Worm (Caenorhabditis elegans): ENCODE measurements around the gene skpt-1.

The skpt-1 gene

DNA sequence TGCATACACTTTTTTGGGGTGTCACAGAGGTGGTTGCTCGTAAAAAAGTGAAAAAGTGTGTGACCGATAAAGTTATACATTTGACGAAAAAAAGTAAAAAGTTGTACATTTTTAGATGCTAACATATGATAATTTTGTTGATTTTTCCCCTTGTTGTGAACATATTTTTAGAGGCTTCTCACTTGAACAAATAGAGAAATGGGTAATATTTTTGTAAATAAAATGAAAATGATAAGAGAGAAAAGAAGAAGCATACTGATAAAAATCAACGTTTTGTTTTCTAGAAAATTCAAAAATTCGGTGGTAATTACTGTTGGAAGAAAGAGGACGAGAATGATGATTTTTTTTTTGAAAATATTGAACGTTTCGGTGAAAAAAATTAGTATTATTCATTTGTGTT lies 27.9 kb downstream of the skpt-1 start (continued):
- TF ChIP-seq hpl-2 (GFP tag; optimal IDR thresholded peaks at IDR 0.05) (no peak), snu-23 (GFP tag; optimal IDR thresholded peaks at IDR 0.05) (no peak), nhr-84 (tag; optimal IDR thresholded peaks at IDR 0.05) (no peak)

DNA sequence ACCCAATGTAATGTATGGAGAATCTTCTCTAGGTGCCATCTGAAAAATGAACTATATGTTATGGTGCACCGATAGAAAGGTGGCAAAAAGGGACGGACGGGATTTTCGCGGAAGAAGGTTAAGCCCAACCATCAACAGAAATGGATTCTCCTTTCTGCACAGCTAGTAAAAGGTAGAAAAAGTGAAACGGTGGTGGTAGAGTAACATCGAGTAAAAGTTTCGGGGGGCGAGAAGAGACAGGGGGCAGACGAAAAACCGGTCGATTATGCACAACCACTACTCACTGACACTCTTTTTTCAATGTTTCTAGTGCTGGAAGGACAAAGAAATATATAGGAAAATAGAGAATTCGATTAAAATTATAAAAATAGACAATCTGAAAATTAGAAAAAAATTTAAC lies 28.7 kb downstream of the skpt-1 start:
- TF ChIP-seq jun-1 (tag; optimal IDR thresholded peaks at IDR 0.05) (no peak), blmp-1 (tag; optimal IDR thresholded peaks at IDR 0.05) (peak; percentile 66)

ce11 chrIII:5417921-5418320 lies 30.3 kb downstream of the skpt-1 start:
- no peak for TF ChIP-seq mdl-1 (tag; optimal IDR thresholded peaks at IDR 0.05)
- TF ChIP-seq mep-1 (tag; optimal IDR thresholded peaks at IDR 0.05), result no peak
- TF ChIP-seq dpl-1 (GFP tag; optimal IDR thresholded peaks at IDR 0.05), result no peak
- no peak for TF ChIP-seq C04F5.9 (tag; optimal IDR thresholded peaks at IDR 0.05)
- no peak for TF ChIP-seq aly-2 (tag; optimal IDR thresholded peaks at IDR 0.05)
- TF ChIP-seq nhr-84 (tag; optimal IDR thresholded peaks at IDR 0.05), result no peak
- no peak for TF ChIP-seq tbx-2 (tag; optimal IDR thresholded peaks at IDR 0.05)
- no peak for TF ChIP-seq nhr-28 (tag; optimal IDR thresholded peaks at IDR 0.05)
- TF ChIP-seq rnt-1 (tag; optimal IDR thresholded peaks at IDR 0.05), result peak; percentile 43
- TF ChIP-seq fkh-8 (tag; optimal IDR thresholded peaks at IDR 0.05), result no peak
- no peak for TF ChIP-seq swsn-7 (tag; optimal IDR thresholded peaks at IDR 0.05)
- TF ChIP-seq lin-35 (GFP tag; optimal IDR thresholded peaks at IDR 0.05), result peak in 1 of 2 experiments; percentile 4
- TF ChIP-seq blmp-1 (tag; optimal IDR thresholded peaks at IDR 0.05), result no peak
- no peak for TF ChIP-seq mef-2 (tag; optimal IDR thresholded peaks at IDR 0.05)
- no peak for TF ChIP-seq ceh-63 (GFP tag; optimal IDR thresholded peaks at IDR 0.05)
- no peak for TF ChIP-seq unc-62 (GFP tag; optimal IDR thresholded peaks at IDR 0.05)
- TF ChIP-seq lin-14 (GFP tag; optimal IDR thresholded peaks at IDR 0.05), result peak; percentile 58
- TF ChIP-seq pag-3 (tag; optimal IDR thresholded peaks at IDR 0.05; ENCODE audit: borderline replicate concordance, insufficient read depth), result peak; percentile 59
- no peak for TF ChIP-seq nhr-237 (tag; optimal IDR thresholded peaks at IDR 0.05)
- no peak for TF ChIP-seq F16B12.6 (tag; optimal IDR thresholded peaks at IDR 0.05)
- no peak for TF ChIP-seq hlh-4 (tag; optimal IDR thresholded peaks at IDR 0.05)
- peak in 1 of 2 experiments; percentile 31 for TF ChIP-seq lsy-2 (tag; optimal IDR thresholded peaks at IDR 0.05)
- peak; percentile 51 for TF ChIP-seq nhr-19 (GFP tag; conservative IDR thresholded peaks at IDR 0.05)
- TF ChIP-seq nhr-47 (tag; optimal IDR thresholded peaks at IDR 0.05), result no peak
- TF ChIP-seq lir-3 (tag; optimal IDR thresholded peaks at IDR 0.05; ENCODE audit: poor library complexity), result no peak
- TF ChIP-seq unc-86 (tag; optimal IDR thresholded peaks at IDR 0.05), result no peak
- peak; percentile 36 for TF ChIP-seq nhr-71 (tag; optimal IDR thresholded peaks at IDR 0.05)

DNA sequence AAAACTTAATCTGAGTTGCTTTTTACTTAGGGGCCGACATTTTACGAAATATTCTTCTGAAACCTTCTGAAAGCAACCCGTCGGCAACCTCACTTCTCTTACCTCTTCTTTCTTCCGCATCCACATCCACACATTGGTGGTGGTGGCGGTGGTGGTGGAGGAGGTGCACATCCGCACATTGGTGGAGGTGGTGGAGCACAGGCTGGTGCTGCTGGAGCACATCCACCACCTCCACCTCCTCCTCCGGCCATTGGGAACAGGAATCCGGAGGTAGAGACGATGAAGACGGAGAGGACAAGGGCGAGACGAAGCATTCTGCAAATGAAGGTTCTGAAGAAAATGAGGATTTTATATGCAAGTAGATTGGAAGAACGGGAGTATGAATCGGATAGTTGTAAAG lies 34.5 kb downstream of the skpt-1 start, which contains the start of gene grl-22:
Gene grl-22, minus strand, starts transcription at position 332 of the 400 bp plus-strand sequence.
- TF ChIP-seq sox-4 (tag; optimal IDR thresholded peaks at IDR 0.05), result no peak
- TF ChIP-seq lin-35 (GFP tag; optimal IDR thresholded peaks at IDR 0.05), result no peak
- no peak for TF ChIP-seq sup-37 (GFP tag; optimal IDR thresholded peaks at IDR 0.05)
- no peak for TF ChIP-seq fkh-8 (tag; optimal IDR thresholded peaks at IDR 0.05)
- no peak for TF ChIP-seq irx-1 (tag; optimal IDR thresholded peaks at IDR 0.05)
- no peak for TF ChIP-seq mep-1 (tag; optimal IDR thresholded peaks at IDR 0.05)
- TF ChIP-seq egl-27 (tag; optimal IDR thresholded peaks at IDR 0.05), result no peak
- TF ChIP-seq efl-1 (optimal IDR thresholded peaks at IDR 0.05), result no peak
- TF ChIP-seq efl-1 (GFP tag; optimal IDR thresholded peaks at IDR 0.05 in 1 of 2), result peak in 1 of 2 experiments; percentile 39

DNA sequence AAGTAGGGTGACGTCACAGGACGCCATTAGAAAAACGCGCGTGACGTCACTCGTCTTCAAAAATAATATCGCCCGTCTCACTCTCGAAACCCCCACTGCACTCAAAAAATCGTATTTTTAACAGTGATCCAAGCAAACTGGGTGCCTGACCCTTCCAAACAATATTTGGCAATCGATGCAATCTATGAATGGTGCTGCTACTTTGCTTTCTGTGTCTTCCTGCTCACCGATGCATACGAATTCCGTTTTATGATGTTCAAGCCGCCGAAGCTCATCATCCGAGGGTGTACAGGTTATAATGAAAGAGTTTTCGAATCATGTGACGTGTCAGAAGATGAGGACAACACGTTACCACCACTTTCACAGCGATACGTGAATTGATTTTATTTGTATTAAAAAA lies 40.6 kb downstream of the skpt-1 start, which contains the start of gene W03A5.1:
Gene W03A5.1, plus strand, starts transcription at position 301 of the 400 bp plus-strand sequence.
- TF ChIP-seq nhr-28 (tag; optimal IDR thresholded peaks at IDR 0.05) (no peak), irx-1 (tag; optimal IDR thresholded peaks at IDR 0.05) (no peak), nhr-77 (tag; optimal IDR thresholded peaks at IDR 0.05) (no peak), unc-98 (GFP tag; IDR thresholded peaks at IDR 0.05) (no peak), nhr-84 (tag; optimal IDR thresholded peaks at IDR 0.05) (no peak)
